Fruit fly (Drosophila melanogaster) whole organism, prepupa: ENCODE results near the gene CG43179.

Experiments used
- Blimp-1 ChIP-seq: fragments of 200-800 bp; sonication (Bioruptor generic); optimal IDR thresholded peaks from 3 replicates; lab custom pipeline; 2017; ENCODE audit warnings: missing biosample characterization, missing genetic modification characterization, mild to moderate bottlenecking, moderate library complexity, missing genetic modification reagents
- CG10631 ChIP-seq: fragments of 200-800 bp; sonication (Bioruptor generic); optimal IDR thresholded peaks from 2 replicates; lab custom pipeline; 2016; ENCODE audit warnings: missing biosample characterization, missing genetic modification characterization
- CG11294 ChIP-seq: fragments of 200-800 bp; sonication (Bioruptor generic); IDR thresholded peaks from 2 replicates; pipeline ENCODE4 v1.3.6; 2022; ENCODE audit warnings: missing biosample characterization, missing genetic modification characterization
- CG11762 ChIP-seq: fragments of 200-800 bp; sonication (Bioruptor generic); optimal IDR thresholded peaks from 3 replicates; lab custom pipeline; 2016; ENCODE audit warnings: missing biosample characterization, missing genetic modification characterization; ENCODE audit not compliant: insufficient read depth
- CG1621 ChIP-seq: fragments of 200-800 bp; sonication (Bioruptor generic); optimal IDR thresholded peaks from 3 replicates; lab custom pipeline; 2018; ENCODE audit warnings: missing biosample characterization, mild to moderate bottlenecking, missing genetic modification characterization
- CG16779 ChIP-seq: fragments of 200-800 bp; sonication (Bioruptor generic); optimal IDR thresholded peaks from 3 replicates; lab custom pipeline; 2017; ENCODE audit warnings: missing biosample characterization, mild to moderate bottlenecking, missing genetic modification characterization
- CG3032 ChIP-seq: fragments of 200-800 bp; optimal IDR thresholded peaks from 2 replicates; lab custom pipeline; 2019; ENCODE audit warnings: missing biosample characterization, mild to moderate bottlenecking, missing genetic modification characterization, moderate library complexity
- CG31627 ChIP-seq: fragments of 200-800 bp; sonication (Bioruptor generic); optimal IDR thresholded peaks from 3 replicates; lab custom pipeline; 2016; ENCODE audit warnings: missing biosample characterization, missing genetic modification characterization
- CG32006 ChIP-seq: fragments of 200-800 bp; sonication (Bioruptor generic); optimal IDR thresholded peaks from 3 replicates; lab custom pipeline; 2017; ENCODE audit warnings: missing biosample characterization, mild to moderate bottlenecking, missing genetic modification characterization
- CG3919 ChIP-seq: fragments of 200-800 bp; sonication (Bioruptor generic); optimal IDR thresholded peaks from 3 replicates; lab custom pipeline; 2016; ENCODE audit warnings: missing biosample characterization, missing genetic modification characterization
- CG4318 ChIP-seq: fragments of 200-800 bp; sonication (Bioruptor generic); optimal IDR thresholded peaks from 3 replicates; lab custom pipeline; 2017; ENCODE audit warnings: missing biosample characterization, mild to moderate bottlenecking, missing genetic modification characterization
- CG6792 ChIP-seq: fragments of 200-800 bp; sonication (Bioruptor generic); optimal IDR thresholded peaks from 3 replicates; lab custom pipeline; 2016; ENCODE audit warnings: missing biosample characterization, missing genetic modification characterization
- CG6808 ChIP-seq: fragments of 200-800 bp; sonication (Bioruptor generic); optimal IDR thresholded peaks from 3 replicates; lab custom pipeline; 2017; ENCODE audit warnings: missing biosample characterization, missing genetic modification characterization, mild to moderate bottlenecking, moderate library complexity, missing genetic modification reagents
- CG8119 ChIP-seq: fragments of 200-800 bp; sonication (Bioruptor generic); IDR thresholded peaks from 3 replicates; pipeline ENCODE4 v1.3.6; 2022; ENCODE audit warnings: missing biosample characterization, missing genetic modification characterization
- CG8632 ChIP-seq: fragments of 200-800 bp; sonication (Bioruptor generic); optimal IDR thresholded peaks from 3 replicates; lab custom pipeline; 2016; ENCODE audit warnings: missing biosample characterization, missing genetic modification characterization
- CG9139 ChIP-seq: fragments of 200-800 bp; sonication (Bioruptor generic); optimal IDR thresholded peaks from 3 replicates; lab custom pipeline; 2017; ENCODE audit warnings: missing biosample characterization, mild to moderate bottlenecking, missing genetic modification characterization
- Eip75B ChIP-seq: fragments of 200-800 bp; sonication (Bioruptor generic); optimal IDR thresholded peaks from 3 replicates; lab custom pipeline; 2016; ENCODE audit warnings: missing biosample characterization, missing genetic modification characterization
- Eip78C ChIP-seq: fragments of 200-800 bp; sonication (Bioruptor generic); peaks from one replicate; lab custom pipeline; 2016; ENCODE audit warnings: missing biosample characterization, missing genetic modification characterization
- Gug ChIP-seq: fragments of 200-800 bp; sonication (Bioruptor generic); IDR thresholded peaks from 2 replicates; pipeline ENCODE4 v1.3.6; 2022; ENCODE audit warnings: missing biosample characterization, missing genetic modification characterization
- Hr38 ChIP-seq: sonication (Bioruptor generic); optimal IDR thresholded peaks from 2 replicates; lab custom pipeline; 2016; ENCODE audit warnings: missing biosample characterization, missing genetic modification characterization
- Hr4 ChIP-seq: fragments of 200-800 bp; sonication (Bioruptor generic); optimal IDR thresholded peaks from 3 replicates; lab custom pipeline; 2016; ENCODE audit warnings: missing biosample characterization, missing genetic modification characterization
- Met ChIP-seq: fragments of 200-800 bp; sonication (Bioruptor generic); optimal IDR thresholded peaks from 3 replicates; lab custom pipeline; 2016; ENCODE audit warnings: missing biosample characterization, missing genetic modification characterization
- OdsH ChIP-seq: fragments of 200-800 bp; sonication (Bioruptor generic); optimal IDR thresholded peaks from 3 replicates; lab custom pipeline; 2016; ENCODE audit warnings: missing biosample characterization, missing genetic modification characterization
- Sox102F ChIP-seq: fragments of 200-800 bp; sonication (Bioruptor generic); optimal IDR thresholded peaks from 2 replicates; lab custom pipeline; 2016; ENCODE audit warnings: missing biosample characterization, mild to moderate bottlenecking, missing genetic modification characterization
- Sox15 ChIP-seq: fragments of 200-800 bp; sonication (Bioruptor generic); optimal IDR thresholded peaks from 3 replicates; lab custom pipeline; 2016; ENCODE audit warnings: missing biosample characterization, missing genetic modification characterization
- acj6 ChIP-seq: fragments of 200-800 bp; sonication (Bioruptor generic); optimal IDR thresholded peaks from 3 replicates; lab custom pipeline; 2016; ENCODE audit warnings: missing biosample characterization, missing genetic modification characterization
- cyc ChIP-seq: fragments of 200-800 bp; sonication (Bioruptor generic); optimal IDR thresholded peaks from 3 replicates; lab custom pipeline; 2016; ENCODE audit warnings: missing biosample characterization, missing genetic modification characterization
- dac ChIP-seq: fragments of 200-800 bp; sonication (Bioruptor generic); optimal IDR thresholded peaks from 2 replicates; lab custom pipeline; 2017; ENCODE audit warnings: missing biosample characterization, mild to moderate bottlenecking, missing genetic modification characterization
- dsx ChIP-seq: fragments of 200-800 bp; optimal IDR thresholded peaks from 3 replicates; lab custom pipeline; 2019; ENCODE audit warnings: missing biosample characterization, mild to moderate bottlenecking, missing genetic modification characterization, moderate library complexity; ENCODE audit not compliant: poor library complexity, severe bottlenecking
- lz ChIP-seq: fragments of 200-800 bp; sonication (Bioruptor generic); optimal IDR thresholded peaks from 3 replicates; lab custom pipeline; 2016; ENCODE audit warnings: missing biosample characterization, missing genetic modification characterization
- salr ChIP-seq, 2 experiments: fragments of 200-800 bp; sonication (Bioruptor generic); optimal IDR thresholded peaks; 3 replicates each; lab custom pipeline; 2016 to 2018; ENCODE audit warnings: missing biosample characterization in 2 of 2, missing genetic modification characterization in 2 of 2, mild to moderate bottlenecking in 1 of 2
- ss ChIP-seq, 2 experiments: fragments of 200-800 bp; sonication (Bioruptor generic); optimal IDR thresholded peaks; 2 replicates in 1 of 2; 3 replicates in 1 of 2; lab custom pipeline; 2017 to 2018; ENCODE audit warnings: mild to moderate bottlenecking in 2 of 2, missing biosample characterization in 2 of 2, missing genetic modification characterization in 2 of 2, moderate library complexity in 1 of 2
- svp ChIP-seq: fragments of 200-800 bp; sonication (Bioruptor generic); peaks from one replicate; lab custom pipeline; 2016; ENCODE audit warnings: missing biosample characterization, missing genetic modification characterization
- topi ChIP-seq: fragments of 200-800 bp; sonication (Bioruptor generic); optimal IDR thresholded peaks from 3 replicates; lab custom pipeline; 2016; ENCODE audit warnings: missing biosample characterization, missing genetic modification characterization
- vri ChIP-seq: fragments of 200-800 bp; sonication (Bioruptor generic); optimal IDR thresholded peaks from 3 replicates; lab custom pipeline; 2016; ENCODE audit warnings: missing biosample characterization, mild to moderate bottlenecking, missing genetic modification characterization

The CG43179 gene

DNA sequence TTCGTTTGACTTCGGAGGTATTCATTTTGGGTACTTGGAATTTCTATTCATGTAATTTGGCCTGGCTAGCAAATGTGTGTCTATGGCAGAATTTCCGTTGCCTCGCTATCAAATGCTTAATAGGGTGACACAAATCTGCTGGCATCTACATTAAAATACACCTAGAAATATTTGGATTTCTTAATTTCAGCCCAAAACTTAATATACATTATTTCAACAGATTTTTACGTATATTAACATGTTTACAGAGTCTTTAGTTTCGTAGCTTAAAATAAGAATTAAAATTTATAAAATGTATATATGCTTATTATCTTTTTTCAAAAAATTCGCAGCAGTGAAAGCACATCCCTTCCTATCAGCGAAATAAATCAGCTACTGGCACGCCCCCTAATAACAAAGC is 26.9 kb upstream of the CG43179 start, which contains the start of gene CG9624:
Gene CG9624 (minus strand): TSS at position 101 of the 400 bp plus-strand sequence.
- no peak for TF ChIP-seq CG8632

DNA sequence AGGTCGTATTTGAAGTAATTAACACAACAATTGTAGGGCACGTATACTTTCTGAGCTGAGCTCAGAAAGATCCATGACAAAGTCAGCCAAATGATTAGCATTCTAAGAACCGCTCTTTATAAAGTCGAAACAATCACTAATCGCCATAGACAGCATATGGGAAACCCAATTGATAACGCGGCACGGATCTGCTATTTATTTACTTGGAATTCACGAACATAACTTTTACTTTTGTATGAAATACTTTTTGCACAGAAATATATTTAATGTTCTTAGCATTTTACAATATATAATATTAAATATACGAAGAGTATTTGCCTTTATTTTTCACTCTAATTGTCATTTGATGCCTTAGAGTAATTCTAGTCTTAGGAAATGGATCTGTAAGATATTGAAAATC is 11.3 kb upstream of the CG43179 start, which contains the start of gene CG43291:
Gene CG43291 (minus strand): TSS at position 101 of the 400 bp plus-strand sequence.
- TF ChIP-seq ss (GFP tag; optimal IDR thresholded peaks at IDR 0.05; lab: Kevin White, UChicago) (no peak), CG16779 (no peak), salr (GFP tag; optimal IDR thresholded peaks at IDR 0.05; lab: Kevin White, UChicago) (no peak)

DNA sequence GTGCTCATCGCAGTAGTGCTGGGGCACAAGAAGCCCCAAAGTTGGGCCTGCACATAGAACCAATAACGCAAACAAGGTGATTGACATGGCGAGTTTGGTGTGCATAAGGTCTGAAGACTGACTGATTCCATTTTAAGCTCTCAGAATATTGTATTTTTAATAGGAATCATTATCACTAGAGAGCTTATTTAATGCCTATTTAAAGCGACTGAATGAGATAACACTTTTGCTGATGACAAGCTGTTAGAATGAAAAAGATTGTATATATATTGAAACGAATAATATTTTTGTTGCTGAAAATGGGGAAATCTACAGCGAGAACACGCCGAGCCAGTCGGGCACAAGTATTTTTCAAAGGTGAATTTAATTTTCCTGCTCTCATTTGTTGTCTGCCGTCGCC is 10.5 kb upstream of the CG43179 start, which contains the start of gene CG9616:
Gene CG9616 (minus strand): TSS at position 101 of the 400 bp plus-strand sequence.
- TF ChIP-seq CG11294 (no peak), CG11762 (no peak), CG31627 (GFP tag; lab: Kevin White, UChicago) (no peak), topi (no peak), Hr38 (no peak), CG9139 (GFP tag; lab: Kevin White, UChicago) (no peak), ss (GFP tag; optimal IDR thresholded peaks at IDR 0.05; lab: Kevin White, UChicago) (no peak), dac (GFP tag; lab: Kevin White, UChicago) (no peak), CG1621 (no peak), dsx (GFP tag; lab: Kevin White, UChicago) (no peak), Eip75B (GFP tag; lab: Kevin White, UChicago) (no peak), CG4318 (no peak), CG32006 (no peak), Gug (no peak), CG8119 (GFP tag; lab: Robert Waterston, UW) (no peak), CG3919 (GFP tag; lab: Kevin White, UChicago) (no peak), Met (GFP tag; lab: Kevin White, UChicago) (no peak), Blimp-1 (GFP tag; lab: Kevin White, UChicago) (no peak), CG3032 (tag; lab: Kevin White, UChicago) (no peak), CG10631 (GFP tag; lab: Kevin White, UChicago) (no peak)

- TF ChIP-seq Sox15 (no peak), CG6808 (GFP tag; lab: Kevin White, UChicago) (peak; percentile 99)
- TF ChIP-seq, all 60 proteins: peak for 1
Observed at dm6 chr3R:14259821-14260220, 3.9 kb downstream of the CG43179 start, which contains the start of gene MetRS-m. Gene MetRS-m (minus strand): TSS chr3R:14259991.

dm6 chr3R:14261113-14261512 is 5.2 kb downstream of the CG43179 start, which contains the start of gene CG14840:
Gene CG14840 (minus strand): TSS chr3R:14261213.
- no peak for TF ChIP-seq CG6808 (GFP tag; lab: Kevin White, UChicago)
- TF ChIP-seq Hr4 (GFP tag; lab: Kevin White, UChicago): no peak
- no peak for TF ChIP-seq OdsH
- TF ChIP-seq Eip78C: no peak
- no peak for TF ChIP-seq acj6 (GFP tag; lab: Kevin White, UChicago)
- TF ChIP-seq lz (GFP tag; lab: Kevin White, UChicago): no peak
- TF ChIP-seq Sox102F (GFP tag; lab: Kevin White, UChicago): no peak
- TF ChIP-seq CG3919 (GFP tag; lab: Kevin White, UChicago): no peak
- no peak for TF ChIP-seq svp
- no peak for TF ChIP-seq Blimp-1 (GFP tag; lab: Kevin White, UChicago)
- TF ChIP-seq vri (GFP tag; lab: Kevin White, UChicago): no peak
- no peak for TF ChIP-seq Hr38
- no peak for TF ChIP-seq cyc (GFP tag; lab: Kevin White, UChicago)
- no peak for TF ChIP-seq Eip75B (GFP tag; lab: Kevin White, UChicago)
- no peak for TF ChIP-seq CG6792
